Worm (Caenorhabditis elegans): ENCODE data around the gene Y116A8C.37.
A peak's percentile ranks its signal among the peaks of the same experiment; 100 is the strongest.

Y116A8C.37 gene

ce11 chrIV:17103116-17103515 lies 27.8 kb downstream of the Y116A8C.37 start:
- TF ChIP-seq flt-1 (GFP tag; IDR thresholded peaks at IDR 0.05) (no peak), ref-1 (GFP tag; conservative IDR thresholded peaks at IDR 0.05) (no peak), med-1 (GFP tag; optimal IDR thresholded peaks at IDR 0.05; ENCODE audit: insufficient read depth) (no peak), cog-1 (tag; optimal IDR thresholded peaks at IDR 0.05) (no peak), ztf-29 (GFP tag; IDR thresholded peaks at IDR 0.05) (no peak)

ce11 chrIV:17100628-17101338 lies 30.2 kb downstream of the Y116A8C.37 start:
- TF ChIP-seq ref-1 (GFP tag; conservative IDR thresholded peaks at IDR 0.05) (no peak), med-1 (GFP tag; optimal IDR thresholded peaks at IDR 0.05; ENCODE audit: insufficient read depth) (no peak), flt-1 (GFP tag; IDR thresholded peaks at IDR 0.05) (no peak), cog-1 (tag; optimal IDR thresholded peaks at IDR 0.05) (no peak), klf-2 (GFP tag; conservative IDR thresholded peaks at IDR 0.05) (no peak), tab-1 (GFP tag; IDR thresholded peaks at IDR 0.05) (no peak), ztf-23 (GFP tag; IDR thresholded peaks at IDR 0.05) (no peak), T22C8.4 (GFP tag; IDR thresholded peaks at IDR 0.05) (no peak), ztf-29 (GFP tag; IDR thresholded peaks at IDR 0.05) (no peak)

ce11 chrIV:17100148-17100547 lies 30.8 kb downstream of the Y116A8C.37 start, which contains the start of gene bca-2:
Gene bca-2, minus strand, starts transcription at chrIV:17100248.
- no peak for TF ChIP-seq flt-1 (GFP tag; IDR thresholded peaks at IDR 0.05)
- no peak for TF ChIP-seq ztf-23 (GFP tag; IDR thresholded peaks at IDR 0.05)
- TF ChIP-seq cog-1 (tag; optimal IDR thresholded peaks at IDR 0.05), result no peak
- TF ChIP-seq T22C8.4 (GFP tag; IDR thresholded peaks at IDR 0.05), result no peak
- TF ChIP-seq ref-1 (GFP tag; conservative IDR thresholded peaks at IDR 0.05), result no peak
- no peak for TF ChIP-seq med-1 (GFP tag; optimal IDR thresholded peaks at IDR 0.05; ENCODE audit: insufficient read depth)
- TF ChIP-seq klf-2 (GFP tag; conservative IDR thresholded peaks at IDR 0.05), result no peak
- TF ChIP-seq tab-1 (GFP tag; IDR thresholded peaks at IDR 0.05), result no peak
- no peak for TF ChIP-seq ztf-29 (GFP tag; IDR thresholded peaks at IDR 0.05)

ce11 chrIV:17099113-17099512 lies 31.8 kb downstream of the Y116A8C.37 start:
- TF ChIP-seq klf-2 (GFP tag; conservative IDR thresholded peaks at IDR 0.05) (0 out of 2 replicates have a peak, but pooled peaks have one; percentile 3), cog-1 (tag; optimal IDR thresholded peaks at IDR 0.05) (no peak), ref-1 (GFP tag; conservative IDR thresholded peaks at IDR 0.05) (0 out of 2 replicates have a peak, but pooled peaks have one; percentile 23), flt-1 (GFP tag; IDR thresholded peaks at IDR 0.05) (no peak)

- TF ChIP-seq ztf-23 (GFP tag; IDR thresholded peaks at IDR 0.05) (no peak), cog-1 (tag; optimal IDR thresholded peaks at IDR 0.05) (no peak), ztf-29 (GFP tag; IDR thresholded peaks at IDR 0.05) (no peak), med-1 (GFP tag; optimal IDR thresholded peaks at IDR 0.05; ENCODE audit: insufficient read depth) (no peak)
These were observed 34.8 kb downstream of the Y116A8C.37 start, which contains the start of gene Y116A8C.27 for ce11 chrIV:17096168-17096567. Gene Y116A8C.27, minus strand, starts transcription at chrIV:17096268.

ce11 chrIV:17093701-17094100 lies 37.2 kb downstream of the Y116A8C.37 start, which contains the start of gene Y116A8C.29:
Gene Y116A8C.29, plus strand, starts transcription at chrIV:17094028.
- TF ChIP-seq flt-1 (GFP tag; IDR thresholded peaks at IDR 0.05), result no peak
- no peak for TF ChIP-seq ztf-23 (GFP tag; IDR thresholded peaks at IDR 0.05)

ce11 chrIV:17088849-17089248 lies 42.1 kb downstream of the Y116A8C.37 start, which contains the start of gene Y116A8C.43:
Gene Y116A8C.43, plus strand, starts transcription at chrIV:17088851.
- TF ChIP-seq flt-1 (GFP tag; IDR thresholded peaks at IDR 0.05) (no peak), tab-1 (GFP tag; IDR thresholded peaks at IDR 0.05) (no peak), ref-1 (GFP tag; conservative IDR thresholded peaks at IDR 0.05) (no peak), klf-2 (GFP tag; conservative IDR thresholded peaks at IDR 0.05) (no peak), cog-1 (tag; optimal IDR thresholded peaks at IDR 0.05) (no peak), ztf-29 (GFP tag; IDR thresholded peaks at IDR 0.05) (no peak), T22C8.4 (GFP tag; IDR thresholded peaks at IDR 0.05) (no peak), ztf-23 (GFP tag; IDR thresholded peaks at IDR 0.05) (no peak), med-1 (GFP tag; optimal IDR thresholded peaks at IDR 0.05; ENCODE audit: insufficient read depth) (no peak)

- TF ChIP-seq ref-1 (GFP tag; conservative IDR thresholded peaks at IDR 0.05), result no peak; the same call in 1 of the 2 replicates
- peak; percentile 89 for TF ChIP-seq flt-1 (GFP tag; IDR thresholded peaks at IDR 0.05)
- peak; percentile 70; the same call in 1 of the 2 replicates for TF ChIP-seq T22C8.4 (GFP tag; IDR thresholded peaks at IDR 0.05)
- no peak for TF ChIP-seq med-1 (GFP tag; optimal IDR thresholded peaks at IDR 0.05; ENCODE audit: insufficient read depth)
- peak; percentile 70 for TF ChIP-seq ztf-29 (GFP tag; IDR thresholded peaks at IDR 0.05)
- TF ChIP-seq cog-1 (tag; optimal IDR thresholded peaks at IDR 0.05), result peak; percentile 97
- TF ChIP-seq ztf-23 (GFP tag; IDR thresholded peaks at IDR 0.05), result peak; percentile 94
- peak; percentile 77 for TF ChIP-seq tab-1 (GFP tag; IDR thresholded peaks at IDR 0.05)
- TF ChIP-seq klf-2 (GFP tag; conservative IDR thresholded peaks at IDR 0.05), result peak; percentile 81
These were observed 43.4 kb downstream of the Y116A8C.37 start, which contains the start of the genes snx-13 and snr-1 for ce11 chrIV:17087384-17088099. Gene snx-13, minus strand, starts transcription at chrIV:17087438. Gene snr-1, plus strand, starts transcription at chrIV:17088049.

- TF ChIP-seq ref-1 (GFP tag; conservative IDR thresholded peaks at IDR 0.05) (no peak), T22C8.4 (GFP tag; IDR thresholded peaks at IDR 0.05) (no peak), cog-1 (tag; optimal IDR thresholded peaks at IDR 0.05) (no peak), ztf-29 (GFP tag; IDR thresholded peaks at IDR 0.05) (no peak), klf-2 (GFP tag; conservative IDR thresholded peaks at IDR 0.05) (no peak), ztf-23 (GFP tag; IDR thresholded peaks at IDR 0.05) (no peak), tab-1 (GFP tag; IDR thresholded peaks at IDR 0.05) (no peak), flt-1 (GFP tag; IDR thresholded peaks at IDR 0.05) (no peak), med-1 (GFP tag; optimal IDR thresholded peaks at IDR 0.05; ENCODE audit: insufficient read depth) (no peak)
These were observed 46.1 kb downstream of the Y116A8C.37 start for ce11 chrIV:17084839-17085238.
